Worm (Caenorhabditis elegans) whole organism, young adult: ENCODE results near the gene vnut-1.
A peak's percentile ranks its signal among the peaks of the same experiment; 100 is the strongest.

Experiments used
- B0035.1 ChIP-seq: sonication (generic microtip); optimal IDR thresholded peaks from 2 replicates; lab custom pipeline; 2016; ENCODE audit warnings: missing genetic modification characterization, mild to moderate bottlenecking, missing compliant biosample characterization, missing genotype, missing genetic modification reagents
- F23B12.7 ChIP-seq: sonication (generic microtip); optimal IDR thresholded peaks from 2 replicates; lab custom pipeline; 2017; ENCODE audit warnings: missing genetic modification characterization, mild to moderate bottlenecking, missing compliant biosample characterization, antibody characterized with exemption, moderate library complexity; ENCODE audit not compliant: insufficient read depth
- F57C9.4 ChIP-seq: sonication (generic microtip); optimal IDR thresholded peaks from 2 replicates; lab custom pipeline; 2017; ENCODE audit warnings: mild to moderate bottlenecking, missing genetic modification characterization, missing compliant biosample characterization
- T26A5.8 ChIP-seq: sonication (generic microtip); optimal IDR thresholded peaks from 2 replicates; lab custom pipeline; 2016; ENCODE audit warnings: missing genetic modification characterization, missing compliant biosample characterization
- Y56A3A.18 ChIP-seq: fragments of 200-800 bp; sonication (Bioruptor generic); IDR thresholded peaks from 2 replicates; pipeline ENCODE4 v1.3.6; 2022; ENCODE audit warnings: missing genetic modification reagents, missing genetic modification characterization, missing compliant biosample characterization
- Y95B8A.8 ChIP-seq: fragments of 200-800 bp; sonication (Bioruptor generic); IDR thresholded peaks from 2 replicates; pipeline ENCODE4 v1.3.6; 2022; ENCODE audit warnings: missing genetic modification reagents, missing genetic modification characterization, missing compliant biosample characterization
- ama-1 ChIP-seq, 3 experiments: fragments of 150-350 bp in 1 of 3; sonication (generic microtip) in 2 of 3; optimal IDR thresholded peaks; 2 replicates each; lab custom pipeline; 2014 to 2018; ENCODE audit warnings: missing biosample characterization in 2 of 3, missing genetic modification characterization in 2 of 3, missing genetic modification reagents in 2 of 3
- aptf-3 ChIP-seq: fragments of 200-800 bp; sonication (Bioruptor generic); IDR thresholded peaks from 2 replicates; pipeline ENCODE4 v1.3.6; 2022; ENCODE audit warnings: missing genetic modification characterization, missing compliant biosample characterization
- attf-6 ChIP-seq: fragments of 200-800 bp; sonication (Bioruptor generic); IDR thresholded peaks from 2 replicates; pipeline ENCODE4 v1.3.6; 2022; ENCODE audit warnings: missing genetic modification reagents, missing genetic modification characterization, missing compliant biosample characterization
- ceh-100 ChIP-seq: fragments of 200-800 bp; sonication (Bioruptor generic); IDR thresholded peaks from 2 replicates; pipeline ENCODE4 v1.3.6; 2022; ENCODE audit warnings: missing genetic modification reagents, missing genetic modification characterization, missing compliant biosample characterization
- ceh-40 ChIP-seq: fragments of 200-800 bp; sonication (Bioruptor generic); IDR thresholded peaks from 2 replicates; pipeline ENCODE4 v1.3.6; 2022; ENCODE audit warnings: missing genetic modification characterization, missing compliant biosample characterization
- ceh-58 ChIP-seq: fragments of 200-800 bp; sonication (Bioruptor generic); IDR thresholded peaks from 2 replicates; pipeline ENCODE4 v1.3.6; 2022; ENCODE audit warnings: missing genetic modification characterization, missing compliant biosample characterization
- chd-7 ChIP-seq: sonication (generic microtip); optimal IDR thresholded peaks from 2 replicates; lab custom pipeline; 2016; ENCODE audit warnings: mild to moderate bottlenecking, missing genetic modification characterization, moderate library complexity, missing compliant biosample characterization
- dpl-1 ChIP-seq: fragments of 150-350 bp; optimal IDR thresholded peaks from 2 replicates; lab custom pipeline; 2014; ENCODE audit warnings: missing biosample characterization, missing genetic modification reagents, missing genetic modification characterization
- egrh-3 ChIP-seq: fragments of 200-800 bp; sonication (Bioruptor generic); IDR thresholded peaks from 2 replicates; pipeline ENCODE4 v1.3.6; 2022; ENCODE audit warnings: missing genetic modification reagents, missing genetic modification characterization, missing compliant biosample characterization
- ekl-4 ChIP-seq: fragments of 200-800 bp; sonication (Bioruptor generic); IDR thresholded peaks from 2 replicates; pipeline ENCODE4 v1.3.6; 2022; ENCODE audit warnings: missing genetic modification reagents, missing genetic modification characterization, missing compliant biosample characterization
- ets-4 ChIP-seq: fragments of 200-800 bp; sonication (Bioruptor generic); optimal IDR thresholded peaks from 2 replicates; lab custom pipeline; 2018; ENCODE audit warnings: mild to moderate bottlenecking, missing genetic modification characterization, missing compliant biosample characterization
- gei-17 ChIP-seq: fragments of 200-800 bp; sonication (Bioruptor generic); optimal IDR thresholded peaks from 2 replicates; lab custom pipeline; 2018; ENCODE audit warnings: mild to moderate bottlenecking, missing genetic modification characterization, missing compliant biosample characterization
- hlh-12 ChIP-seq: sonication (generic microtip); optimal IDR thresholded peaks from 2 replicates; lab custom pipeline; 2016; ENCODE audit warnings: missing genetic modification characterization, missing compliant biosample characterization
- lag-1 ChIP-seq: fragments of 200-800 bp; sonication (Bioruptor generic); IDR thresholded peaks from 2 replicates; pipeline ENCODE4 v1.3.6; 2022; ENCODE audit warnings: missing genetic modification reagents, missing genetic modification characterization, missing compliant biosample characterization
- lin-26 ChIP-seq: fragments of 200-800 bp; sonication (Bioruptor generic); IDR thresholded peaks from 2 replicates; pipeline ENCODE4 v1.3.6; 2022; ENCODE audit warnings: missing genetic modification reagents, missing genetic modification characterization, missing compliant biosample characterization
- lin-35 ChIP-seq, 3 experiments: fragments of 150-350 bp in 2 of 3; sonication (generic microtip) in 1 of 3; optimal IDR thresholded peaks; 2 replicates each; lab custom pipeline; 2014 to 2018; ENCODE audit warnings: missing biosample characterization in 3 of 3, missing genetic modification characterization in 3 of 3, missing genetic modification reagents in 3 of 3
- madf-8 ChIP-seq: fragments of 200-800 bp; sonication (Bioruptor generic); conservative IDR thresholded peaks from 2 replicates; pipeline ENCODE4 v1.3.6; 2022; ENCODE audit warnings: missing genetic modification reagents, missing genetic modification characterization, missing compliant biosample characterization
- mcd-1 ChIP-seq: fragments of 200-800 bp; sonication (Bioruptor generic); IDR thresholded peaks from 2 replicates; pipeline ENCODE4 v1.3.6; 2022; ENCODE audit warnings: missing genetic modification reagents, missing genetic modification characterization, missing compliant biosample characterization
- nfya-1 ChIP-seq: sonication (generic microtip); optimal IDR thresholded peaks from 2 replicates; lab custom pipeline; 2017; ENCODE audit warnings: antibody characterized with exemption, missing compliant biosample characterization, missing genetic modification characterization, borderline replicate concordance; ENCODE audit not compliant: insufficient read depth
- nfyb-1 ChIP-seq: fragments of 200-800 bp; sonication (Bioruptor generic); IDR thresholded peaks from 2 replicates; pipeline ENCODE4 v1.3.6; 2022; ENCODE audit warnings: missing genetic modification reagents, missing genetic modification characterization, missing compliant biosample characterization
- nhr-27 ChIP-seq: fragments of 200-800 bp; sonication (Bioruptor generic); optimal IDR thresholded peaks from 2 replicates; lab custom pipeline; 2018; ENCODE audit warnings: mild to moderate bottlenecking, missing genetic modification characterization, moderate library complexity, missing compliant biosample characterization
- nhr-80 ChIP-seq: sonication (generic microtip); optimal IDR thresholded peaks from 2 replicates; lab custom pipeline; 2016; ENCODE audit warnings: missing genetic modification characterization, missing compliant biosample characterization
- pbrm-1 ChIP-seq: fragments of 200-800 bp; sonication (Bioruptor generic); IDR thresholded peaks from 2 replicates; pipeline ENCODE4 v1.3.6; 2022; ENCODE audit warnings: missing genetic modification reagents, missing genetic modification characterization, missing compliant biosample characterization
- pha-4 ChIP-seq: fragments of 150-350 bp; sonication (generic microtip); optimal IDR thresholded peaks from 2 replicates; lab custom pipeline; 2014; ENCODE audit warnings: missing biosample characterization, missing genetic modification reagents, missing genetic modification characterization
- snpc-1.1 ChIP-seq: sonication (generic microtip); optimal IDR thresholded peaks from 2 replicates; lab custom pipeline; 2017; ENCODE audit warnings: missing genetic modification characterization, mild to moderate bottlenecking, missing compliant biosample characterization, antibody characterized with exemption, moderate library complexity, missing genotype, missing genetic modification reagents; ENCODE audit not compliant: insufficient read depth
- snpc-3.4 ChIP-seq: sonication (generic microtip); optimal IDR thresholded peaks from 2 replicates; lab custom pipeline; 2017; ENCODE audit warnings: missing genetic modification characterization, mild to moderate bottlenecking, missing compliant biosample characterization, antibody characterized with exemption, moderate library complexity, missing genotype, missing genetic modification reagents
- snpc-4 ChIP-seq, 5 experiments: fragments of 150-350 bp in 1 of 5; sonication (generic microtip) in 4 of 5; optimal IDR thresholded peaks; 2 replicates each; lab custom pipeline; 2014 to 2018; ENCODE audit warnings: missing genetic modification characterization in 5 of 5, missing biosample characterization in 3 of 5, antibody characterized with exemption in 2 of 5, mild to moderate bottlenecking in 2 of 5, missing compliant biosample characterization in 2 of 5, missing genotype in 2 of 5, moderate library complexity in 2 of 5, missing genetic modification reagents in 1 of 5
- zfh-2 ChIP-seq: fragments of 200-800 bp; sonication (Bioruptor generic); conservative IDR thresholded peaks from 2 replicates; pipeline ENCODE4 v1.3.6; 2022; ENCODE audit warnings: missing genetic modification reagents, missing genetic modification characterization, missing compliant biosample characterization
- ztf-25 ChIP-seq: fragments of 200-800 bp; sonication (Bioruptor generic); IDR thresholded peaks from 2 replicates; pipeline ENCODE4 v1.3.6; 2022; ENCODE audit warnings: missing genetic modification reagents, missing genetic modification characterization, missing compliant biosample characterization
- ztf-28 ChIP-seq: fragments of 200-800 bp; sonication (Bioruptor generic); IDR thresholded peaks from 2 replicates; pipeline ENCODE4 v1.3.6; 2022; ENCODE audit warnings: missing genetic modification reagents, missing genetic modification characterization, missing compliant biosample characterization

Gene vnut-1

ce11 chrII:14488661-14489060, 941 bp upstream of the vnut-1 start, which contains the start of gene usp-14 (continued):
- TF ChIP-seq nhr-80 (tag; lab: Kevin White, UChicago) (peak; percentile 17), pbrm-1 (GFP tag; lab: Robert Waterston, UW) (peak; percentile 62), nhr-27 (tag; lab: Kevin White, UChicago) (no peak), ztf-28 (GFP tag; lab: Robert Waterston, UW) (no peak), dpl-1 (GFP tag; lab: Kevin White, UChicago) (peak; percentile 53), snpc-3.4 (tag; lab: Kevin White, UChicago) (no peak), snpc-4 (GFP tag; optimal IDR thresholded peaks at IDR 0.05; lab: Kevin White, UChicago) (no peak), snpc-4 (tag; optimal IDR thresholded peaks at IDR 0.05; lab: Kevin White, UChicago) (peak in 3 of 4 experiments; percentile 5 to 44 (median 16))

ce11 chrII:14492592-14493196, 3.1 kb downstream of the vnut-1 start:
- TF ChIP-seq ztf-25 (GFP tag; lab: Robert Waterston, UW) (no peak), madf-8 (GFP tag; lab: Robert Waterston, UW) (no peak), hlh-12 (tag; lab: Kevin White, UChicago) (no peak), lin-35 (GFP tag; optimal IDR thresholded peaks at IDR 0.05; lab: Kevin White, UChicago) (peak in 1 of 3 experiments; percentile 15), F23B12.7 (no peak), snpc-1.1 (tag; lab: Kevin White, UChicago) (no peak), ama-1 (optimal IDR thresholded peaks at IDR 0.05; lab: Kevin White, UChicago) (peak; percentile 69), ama-1 (GFP tag; optimal IDR thresholded peaks at IDR 0.05; lab: Kevin White, UChicago) (no peak), Y95B8A.8 (GFP tag; lab: Robert Waterston, UW) (no peak), Y56A3A.18 (GFP tag; lab: Robert Waterston, UW) (no peak), ets-4 (no peak), nfya-1 (tag; lab: Kevin White, UChicago) (no peak), lin-26 (GFP tag; lab: Robert Waterston, UW) (0 out of 2 replicates have a peak, but pooled peaks have one; percentile 4), pha-4 (no peak), ceh-58 (GFP tag; lab: Robert Waterston, UW) (no peak), egrh-3 (no peak), aptf-3 (GFP tag; lab: Robert Waterston, UW) (no peak), ceh-100 (GFP tag; lab: Robert Waterston, UW) (no peak), attf-6 (GFP tag; lab: Robert Waterston, UW) (no peak), lag-1 (GFP tag; lab: Robert Waterston, UW) (no peak), F57C9.4 (tag; lab: Kevin White, UChicago) (no peak)

ce11 chrII:14494014-14494413, 4.4 kb downstream of the vnut-1 start:
- TF ChIP-seq mcd-1 (GFP tag; lab: Robert Waterston, UW): 0 out of 2 replicates have a peak, but pooled peaks have one; percentile 12
- 0 out of 2 replicates have a peak, but pooled peaks have one; percentile 11 for TF ChIP-seq ekl-4 (GFP tag; lab: Robert Waterston, UW)
- TF ChIP-seq gei-17: no peak
- TF ChIP-seq zfh-2 (GFP tag; lab: Robert Waterston, UW): peak; percentile 52; the same call in 1 of the 2 replicates
- 0 out of 2 replicates have a peak, but pooled peaks have one; percentile 39 for TF ChIP-seq nfyb-1 (GFP tag; lab: Robert Waterston, UW)
- TF ChIP-seq T26A5.8 (tag; lab: Kevin White, UChicago): no peak
- TF ChIP-seq ama-1 (optimal IDR thresholded peaks at IDR 0.05; lab: Kevin White, UChicago): peak; percentile 31
- TF ChIP-seq ama-1 (GFP tag; optimal IDR thresholded peaks at IDR 0.05; lab: Kevin White, UChicago): no peak
- peak; percentile 57; the same call in 1 of the 2 replicates for TF ChIP-seq lin-26 (GFP tag; lab: Robert Waterston, UW)
- TF ChIP-seq chd-7 (tag; lab: Kevin White, UChicago): peak; percentile 18
- no peak for TF ChIP-seq B0035.1 (tag; lab: Kevin White, UChicago)
- no peak for TF ChIP-seq ceh-40 (GFP tag; lab: Robert Waterston, UW)
